Worm (Caenorhabditis elegans): Measurements from ENCODE around the gene ptl-1.

ptl-1 gene

DNA sequence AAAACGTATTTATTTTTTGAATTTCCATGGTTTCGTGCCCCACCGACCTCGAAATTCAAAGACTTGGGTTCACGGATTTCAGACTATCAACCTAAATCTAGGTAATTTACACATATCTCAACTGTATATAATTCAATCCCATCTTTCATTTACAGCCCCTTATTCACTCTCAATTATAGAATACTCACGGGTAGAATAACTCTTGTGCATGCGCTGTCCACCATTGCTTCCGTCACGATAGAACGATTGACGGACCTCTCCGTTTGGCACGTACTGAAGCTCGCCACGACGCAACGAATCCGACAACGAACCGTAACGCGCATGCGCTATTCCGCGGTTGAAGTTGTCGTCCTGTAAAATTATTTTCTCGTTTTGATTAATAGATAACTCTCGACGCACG lies 36.3 kb upstream of the ptl-1 start:
- TF ChIP-seq lin-11 (tag; optimal IDR thresholded peaks at IDR 0.05): no peak
- TF ChIP-seq elt-4 (tag; optimal IDR thresholded peaks at IDR 0.05): no peak
- no peak for TF ChIP-seq unc-55 (GFP tag; optimal IDR thresholded peaks at IDR 0.05)
- TF ChIP-seq che-1 (tag; optimal IDR thresholded peaks at IDR 0.05): no peak
- no peak for TF ChIP-seq ttx-3 (tag; optimal IDR thresholded peaks at IDR 0.05)
- TF ChIP-seq ceh-48 (tag; optimal IDR thresholded peaks at IDR 0.05): no peak
- no peak for TF ChIP-seq ets-4 (tag; optimal IDR thresholded peaks at IDR 0.05)
- no peak for TF ChIP-seq pqm-1 (tag; optimal IDR thresholded peaks at IDR 0.05)
- no peak for TF ChIP-seq ceh-19 (GFP tag; optimal IDR thresholded peaks at IDR 0.05)

DNA sequence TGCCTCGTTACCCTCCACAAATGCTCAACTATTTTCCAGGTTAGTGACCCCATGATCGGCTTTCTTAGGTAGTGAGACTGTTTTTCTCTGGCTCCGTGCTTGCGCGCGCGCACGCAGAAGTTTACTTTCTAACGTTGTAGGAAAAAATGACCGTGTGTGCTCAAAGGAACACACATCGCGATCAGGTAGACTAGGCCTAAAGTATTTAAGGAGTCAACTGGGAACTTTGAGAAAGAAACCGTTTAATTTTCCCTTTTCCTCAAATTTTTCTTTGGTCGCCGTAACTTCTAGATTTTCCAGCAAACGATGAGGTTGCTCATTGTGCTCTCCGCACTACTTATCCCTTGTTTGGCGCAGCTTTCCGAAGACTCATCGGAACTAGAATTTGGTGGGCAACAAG lies 24.6 kb upstream of the ptl-1 start, which contains the start of gene idpp-1:
Gene idpp-1, plus strand, starts transcription at position 301 of the 400 bp plus-strand sequence.
- TF ChIP-seq sox-4 (tag; optimal IDR thresholded peaks at IDR 0.05): no peak

DNA sequence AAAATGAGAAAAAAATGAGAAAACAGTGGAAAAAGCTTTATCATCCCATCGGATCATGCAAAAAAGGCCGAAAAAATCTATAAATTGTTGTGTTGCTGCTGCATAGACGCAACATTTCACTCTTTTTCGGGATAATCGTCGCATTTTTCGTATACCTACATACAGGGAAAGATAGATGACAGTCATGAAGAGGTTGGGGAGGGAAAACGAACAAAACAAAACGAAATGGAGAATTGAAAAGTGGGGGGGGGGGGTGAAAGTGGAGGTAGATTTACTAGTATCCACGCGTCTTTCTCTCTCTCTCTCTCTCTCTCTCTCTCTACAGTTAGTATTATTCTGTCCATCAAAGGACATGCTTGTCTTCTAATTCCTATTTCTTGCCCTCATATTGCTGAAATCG lies 20.5 kb upstream of the ptl-1 start:
- TF ChIP-seq K02D7.2 (tag; optimal IDR thresholded peaks at IDR 0.05) (no peak), unc-3 (GFP tag; conservative IDR thresholded peaks at IDR 0.05) (no peak), unc-3 (tag; optimal IDR thresholded peaks at IDR 0.05) (no peak), ceh-2 (tag; optimal IDR thresholded peaks at IDR 0.05) (no peak), hlh-15 (tag; optimal IDR thresholded peaks at IDR 0.05) (no peak), tbx-2 (tag; optimal IDR thresholded peaks at IDR 0.05) (no peak), fax-1 (tag; optimal IDR thresholded peaks at IDR 0.05) (no peak), pros-1 (tag; optimal IDR thresholded peaks at IDR 0.05) (no peak), npax-4 (tag; optimal IDR thresholded peaks at IDR 0.05) (no peak), ceh-22 (tag; optimal IDR thresholded peaks at IDR 0.05) (no peak), ceh-14 (tag; optimal IDR thresholded peaks at IDR 0.05) (no peak), rnt-1 (tag; optimal IDR thresholded peaks at IDR 0.05) (no peak), pag-3 (tag; optimal IDR thresholded peaks at IDR 0.05; ENCODE audit: borderline replicate concordance) (no peak), ceh-45 (GFP tag; IDR thresholded peaks at IDR 0.05) (no peak), ama-1 (optimal IDR thresholded peaks at IDR 0.05) (no peak), hlh-13 (GFP tag; optimal IDR thresholded peaks at IDR 0.05) (no peak)

DNA sequence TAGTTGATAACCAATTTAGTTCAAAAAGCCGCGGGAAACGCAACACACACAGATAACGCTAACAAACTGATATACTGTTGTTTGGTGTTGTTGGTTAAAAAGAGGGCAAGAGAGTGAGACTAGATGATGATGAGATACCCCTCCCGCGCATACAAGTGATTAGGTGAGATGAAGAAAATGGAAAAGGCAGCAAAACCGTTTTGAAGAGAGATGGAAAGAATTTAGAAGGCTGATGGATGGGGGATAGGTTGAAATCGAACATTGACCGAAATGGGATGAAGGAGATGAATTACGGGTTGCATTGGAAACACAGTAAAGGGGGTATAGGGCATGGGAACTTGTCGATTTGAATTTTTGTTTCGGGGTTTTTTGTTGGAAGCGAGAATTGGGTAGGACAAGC lies 16.2 kb upstream of the ptl-1 start:
- TF ChIP-seq mec-3 (tag; optimal IDR thresholded peaks at IDR 0.05; ENCODE audit: borderline replicate concordance): no peak
- peak; percentile 41 for TF ChIP-seq elt-2 (tag; optimal IDR thresholded peaks at IDR 0.05)

DNA sequence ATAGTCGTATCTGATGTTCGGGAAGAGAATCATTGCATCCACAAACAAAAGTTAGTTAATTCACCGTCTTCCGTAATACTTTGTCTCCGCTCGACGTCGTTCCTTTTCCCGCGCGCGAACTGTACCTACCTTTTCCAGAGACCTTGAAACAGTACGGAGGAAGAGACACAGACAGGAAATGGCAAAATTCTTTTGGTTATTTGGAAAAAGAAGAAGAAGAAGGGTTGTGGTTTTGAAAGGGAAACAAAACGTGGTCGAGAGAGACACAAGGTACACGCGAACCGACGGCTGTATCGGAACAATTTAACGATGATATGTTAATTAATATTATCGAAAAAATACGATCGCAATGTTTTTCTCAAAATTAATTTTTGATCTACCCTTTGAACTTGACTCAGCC lies 15.0 kb upstream of the ptl-1 start:
- TF ChIP-seq C08G9.2 (tag; optimal IDR thresholded peaks at IDR 0.05) (no peak), unc-86 (tag; optimal IDR thresholded peaks at IDR 0.05) (no peak), ztf-16 (tag; optimal IDR thresholded peaks at IDR 0.05) (no peak), ama-1 (optimal IDR thresholded peaks at IDR 0.05) (no peak), unc-55 (GFP tag; optimal IDR thresholded peaks at IDR 0.05) (no peak), ceh-48 (tag; optimal IDR thresholded peaks at IDR 0.05) (no peak), hlh-6 (tag; optimal IDR thresholded peaks at IDR 0.05) (no peak), pros-1 (tag; optimal IDR thresholded peaks at IDR 0.05) (no peak), ceh-14 (tag; optimal IDR thresholded peaks at IDR 0.05) (no peak)

DNA sequence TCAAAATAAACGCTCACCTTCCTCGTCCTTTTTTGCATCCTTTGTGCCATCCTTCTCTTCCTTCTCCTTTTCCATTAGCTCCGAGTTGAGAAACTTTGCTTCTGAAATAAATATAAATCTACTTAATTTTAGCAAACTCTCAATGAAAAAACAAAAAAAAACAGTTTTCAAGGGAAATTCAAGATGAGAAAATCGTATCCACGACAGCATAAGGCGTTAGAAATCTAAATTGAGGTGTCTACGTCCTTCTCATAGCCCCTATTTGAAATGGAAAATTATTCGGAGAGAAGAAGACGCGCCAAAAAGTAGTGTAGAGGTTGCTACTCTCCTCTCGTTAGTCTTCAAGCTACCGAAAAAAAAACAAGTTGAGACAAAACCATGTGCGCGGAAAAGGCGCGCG lies 12.7 kb upstream of the ptl-1 start, which contains the start of gene pat-12:
Gene pat-12, minus strand, starts transcription at position 101 of the 400 bp plus-strand sequence.
- no peak for TF ChIP-seq ceh-24 (tag; optimal IDR thresholded peaks at IDR 0.05)
- no peak for TF ChIP-seq tbx-2 (tag; optimal IDR thresholded peaks at IDR 0.05)
- no peak for TF ChIP-seq fkh-10 (GFP tag; optimal IDR thresholded peaks at IDR 0.05)
- no peak for TF ChIP-seq unc-3 (GFP tag; conservative IDR thresholded peaks at IDR 0.05)
- TF ChIP-seq unc-3 (tag; optimal IDR thresholded peaks at IDR 0.05): no peak
- no peak for TF ChIP-seq hlh-15 (tag; optimal IDR thresholded peaks at IDR 0.05)
- TF ChIP-seq lin-11 (tag; optimal IDR thresholded peaks at IDR 0.05): no peak
- no peak for TF ChIP-seq elt-4 (tag; optimal IDR thresholded peaks at IDR 0.05)
- no peak for TF ChIP-seq ama-1 (optimal IDR thresholded peaks at IDR 0.05)
- TF ChIP-seq rnt-1 (tag; optimal IDR thresholded peaks at IDR 0.05): no peak
- no peak for TF ChIP-seq ceh-45 (GFP tag; IDR thresholded peaks at IDR 0.05)
